Worm (Caenorhabditis elegans): ENCODE measurements around the gene gsto-3.

gsto-3 gene

ce11 chrIII:382470-382869 lies 1.4 kb upstream of the gsto-3 start, which contains the start of gene K10F12.7:
TSS of gene K10F12.7 (minus strand) at chrIII:382570.
- no peak for TF ChIP-seq duxl-1 (tag; optimal IDR thresholded peaks at IDR 0.05; ENCODE audit: poor library complexity)
- no peak for TF ChIP-seq pqm-1 (tag; optimal IDR thresholded peaks at IDR 0.05)
- no peak for TF ChIP-seq sdz-12 (GFP tag; optimal IDR thresholded peaks at IDR 0.05)
- no peak for TF ChIP-seq R02D3.7 (tag; optimal IDR thresholded peaks at IDR 0.05)
- no peak for TF ChIP-seq nhr-42 (GFP tag; IDR thresholded peaks at IDR 0.05)
- no peak for TF ChIP-seq nhr-41 (GFP tag; IDR thresholded peaks at IDR 0.05)
- TF ChIP-seq nhr-25 (tag; optimal IDR thresholded peaks at IDR 0.05; ENCODE audit: borderline replicate concordance, insufficient read depth), result no peak
- TF ChIP-seq mdl-1 (tag; optimal IDR thresholded peaks at IDR 0.05), result no peak
- no peak for TF ChIP-seq lir-3 (tag; optimal IDR thresholded peaks at IDR 0.05)
- TF ChIP-seq nhr-6 (tag; optimal IDR thresholded peaks at IDR 0.05), result no peak
- TF ChIP-seq tag-97 (GFP tag; IDR thresholded peaks at IDR 0.05), result no peak
- TF ChIP-seq ceh-32 (tag; optimal IDR thresholded peaks at IDR 0.05; ENCODE audit: poor library complexity), result no peak
- no peak for TF ChIP-seq ceh-20 (GFP tag; IDR thresholded peaks at IDR 0.05)
- TF ChIP-seq lin-29 (GFP tag; IDR thresholded peaks at IDR 0.05), result no peak
- TF ChIP-seq daf-16 (GFP tag; optimal IDR thresholded peaks at IDR 0.05), result no peak
- TF ChIP-seq daf-16 (tag; optimal IDR thresholded peaks at IDR 0.05), result no peak
- TF ChIP-seq nhr-102 (tag; optimal IDR thresholded peaks at IDR 0.05), result no peak
- no peak for TF ChIP-seq ztf-7 (tag; optimal IDR thresholded peaks at IDR 0.05)
- TF ChIP-seq nhr-237 (tag; optimal IDR thresholded peaks at IDR 0.05), result no peak

DNA sequence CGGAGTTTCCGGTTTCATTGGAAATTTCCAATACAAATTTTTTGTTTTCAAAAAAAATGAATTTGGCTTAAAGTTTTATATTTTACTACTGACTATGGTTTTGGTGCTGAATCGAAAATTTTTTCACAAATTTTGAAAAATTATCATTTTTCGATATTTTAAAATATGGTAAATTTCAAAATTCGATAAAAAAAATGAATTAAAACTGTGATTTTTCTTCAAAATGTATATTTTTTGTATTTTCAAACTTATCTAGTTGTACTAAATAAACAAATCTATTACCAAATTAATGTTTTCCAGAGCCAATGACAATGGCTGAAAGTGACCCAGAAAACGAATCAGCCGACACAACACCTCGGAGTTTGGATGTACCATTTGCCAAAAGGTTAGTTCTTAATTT lies 15.4 kb downstream of the gsto-3 start, which contains the start of gene pll-1:
Gene pll-1, plus strand, starts transcription at position 301 of the 400 bp plus-strand sequence.
- TF ChIP-seq ztf-7 (tag; optimal IDR thresholded peaks at IDR 0.05) (no peak), aha-1 (tag) (peak; percentile 26)

DNA sequence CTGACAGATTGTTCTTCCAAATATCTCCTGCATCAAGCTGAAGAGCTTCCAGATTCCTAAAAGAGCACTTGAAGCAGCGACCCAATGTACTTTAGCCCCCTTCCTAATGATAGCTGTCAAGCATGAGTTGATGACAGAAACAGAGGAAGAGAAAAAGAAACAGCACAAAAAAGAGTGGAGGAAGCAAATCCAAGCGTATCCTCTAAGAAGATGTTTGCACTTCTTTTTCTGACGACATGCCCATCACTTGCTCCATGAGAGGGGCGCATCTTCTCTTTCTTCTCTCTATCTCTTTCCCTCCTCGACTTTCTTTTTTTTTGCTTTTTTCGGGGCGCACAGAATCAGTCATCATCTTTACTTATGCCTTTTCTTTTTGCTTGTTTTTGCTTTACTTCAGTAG lies 20.8 kb downstream of the gsto-3 start:
- no peak for TF ChIP-seq ceh-62 (tag; optimal IDR thresholded peaks at IDR 0.05)
- TF ChIP-seq zip-11 (GFP tag; IDR thresholded peaks at IDR 0.05), result no peak
- TF ChIP-seq lin-15B (tag; optimal IDR thresholded peaks at IDR 0.05), result no peak
- TF ChIP-seq daf-16 (GFP tag; optimal IDR thresholded peaks at IDR 0.05), result no peak
- no peak for TF ChIP-seq daf-16 (tag; optimal IDR thresholded peaks at IDR 0.05)
- no peak for TF ChIP-seq nhr-237 (tag; optimal IDR thresholded peaks at IDR 0.05)
- peak in 1 of 2 experiments; percentile 77 for TF ChIP-seq unc-62 (GFP tag; optimal IDR thresholded peaks at IDR 0.05 in 1 of 2)
- no peak for TF ChIP-seq unc-62 (tag; optimal IDR thresholded peaks at IDR 0.05)
- TF ChIP-seq aha-1 (tag), result peak; percentile 32
- no peak for TF ChIP-seq daf-8 (GFP tag; IDR thresholded peaks at IDR 0.05)
- TF ChIP-seq nhr-48 (tag; optimal IDR thresholded peaks at IDR 0.05), result no peak
- no peak for TF ChIP-seq pha-4 (GFP tag; IDR thresholded peaks at IDR 0.05)
- no peak for TF ChIP-seq pha-4 (tag; optimal IDR thresholded peaks at IDR 0.05)
- no peak for TF ChIP-seq mep-1 (tag; optimal IDR thresholded peaks at IDR 0.05)
- no peak for TF ChIP-seq lsy-2 (tag; optimal IDR thresholded peaks at IDR 0.05)
- TF ChIP-seq nhr-28 (tag; optimal IDR thresholded peaks at IDR 0.05), result no peak
- TF ChIP-seq mxl-3 (GFP tag; optimal IDR thresholded peaks at IDR 0.05), result no peak
- TF ChIP-seq F49E8.2 (tag; optimal IDR thresholded peaks at IDR 0.05; ENCODE audit: borderline replicate concordance), result no peak
- TF ChIP-seq lim-7 (GFP tag; IDR thresholded peaks at IDR 0.05), result no peak
- no peak for TF ChIP-seq ztf-7 (tag; optimal IDR thresholded peaks at IDR 0.05)
- 0 out of 2 replicates have a peak, but pooled peaks have one; percentile 37 for TF ChIP-seq ctbp-1 (GFP tag; IDR thresholded peaks at IDR 0.05)
- no peak for TF ChIP-seq hlh-11 (tag; optimal IDR thresholded peaks at IDR 0.05)

- no peak for TF ChIP-seq mdl-1 (tag; optimal IDR thresholded peaks at IDR 0.05)
- no peak for TF ChIP-seq lir-3 (tag; optimal IDR thresholded peaks at IDR 0.05)
- TF ChIP-seq ceh-44 (GFP tag; IDR thresholded peaks at IDR 0.05), result no peak
Observed at ce11 chrIII:358106-358505, 23.0 kb downstream of the gsto-3 start.

Data from whole organism, L4 larva.